Fruit fly (Drosophila melanogaster): ENCODE results near the gene CG8028.

The CG8028 gene

DNA sequence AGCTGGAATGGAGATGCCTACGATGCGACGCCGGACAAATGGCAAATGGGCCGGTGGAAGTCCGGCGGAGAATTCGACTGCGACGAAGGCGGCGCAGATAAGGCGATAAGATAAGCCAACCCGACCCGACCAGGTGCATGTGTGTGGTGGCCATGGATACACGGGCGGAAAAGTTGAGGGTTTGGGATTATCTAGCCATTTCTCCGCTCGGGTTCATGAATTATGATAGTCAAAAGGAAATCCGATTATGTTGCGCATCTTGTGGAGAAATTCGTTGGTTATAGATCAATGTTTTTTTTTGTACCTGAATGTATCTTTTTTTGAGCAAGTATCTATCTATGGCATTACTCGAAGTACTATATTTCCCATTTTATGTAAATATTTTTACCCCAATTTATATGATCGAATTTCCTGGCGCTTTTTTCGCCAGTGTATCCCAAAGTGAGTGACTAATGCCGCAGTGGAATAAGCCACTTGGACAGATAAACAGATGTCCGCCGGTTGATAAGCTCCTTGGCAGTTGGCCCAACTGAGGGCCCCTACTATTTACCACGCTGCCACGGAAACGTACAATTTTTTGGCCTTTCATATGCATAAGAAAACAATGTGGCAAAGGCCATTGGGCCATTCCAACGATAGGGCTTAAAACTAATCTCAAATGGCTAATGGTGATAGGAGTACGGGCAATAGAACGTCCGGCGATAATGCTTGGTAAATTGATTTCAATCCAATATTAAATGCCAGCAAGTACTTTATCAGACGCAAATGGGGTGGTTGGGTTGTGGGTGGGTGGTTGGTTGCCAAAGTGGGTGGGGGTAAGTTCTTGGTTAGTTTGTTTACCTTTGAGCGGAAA lies 32.7 kb downstream of the CG8028 start, which contains the start of gene CG7992 (continued):
- TF ChIP-seq CG4617 (GFP tag; optimal IDR thresholded peaks at IDR 0.05; ENCODE audit: borderline replicate concordance) (no peak), eyg (GFP tag; optimal IDR thresholded peaks at IDR 0.05) (peak; percentile 37), cato (GFP tag; optimal IDR thresholded peaks at IDR 0.05; ENCODE audit: borderline replicate concordance) (no peak), hb (GFP tag; IDR thresholded peaks at IDR 0.05; ENCODE audit: partially characterized antibody) (no peak), CG17802 (tag; optimal IDR thresholded peaks at IDR 0.05) (no peak), croc (GFP tag; conservative IDR thresholded peaks at IDR 0.05) (no peak), Gug (GFP tag; IDR thresholded peaks at IDR 0.05) (0 out of 4 replicates have a peak, but pooled peaks have one; percentile 13), CG5180 (GFP tag; optimal IDR thresholded peaks at IDR 0.05) (peak; percentile 51), CG3281 (GFP tag; optimal IDR thresholded peaks at IDR 0.05) (peak; percentile 65), peb (GFP tag; IDR thresholded peaks at IDR 0.05) (0 out of 2 replicates have a peak, but pooled peaks have one; percentile 18), bowl (GFP tag; IDR thresholded peaks at IDR 0.05) (no peak), CG18599 (GFP tag; optimal IDR thresholded peaks at IDR 0.05) (peak; percentile 74), lola (GFP tag; optimal IDR thresholded peaks at IDR 0.05) (peak in 1 of 3 experiments; percentile 20), knrl (GFP tag; IDR thresholded peaks at IDR 0.05; ENCODE audit: partially characterized antibody) (no peak), Awh (GFP tag; IDR thresholded peaks at IDR 0.05) (no peak), Sry-β (GFP tag; optimal IDR thresholded peaks at IDR 0.05) (no peak), gsb-n (tag; optimal IDR thresholded peaks at IDR 0.05) (no peak), Mrtf (GFP tag; IDR thresholded peaks at IDR 0.05) (0 out of 3 replicates have a peak, but pooled peaks have one; percentile 44), CG11085 (GFP tag; IDR thresholded peaks at IDR 0.05) (no peak), slp2 (GFP tag; optimal IDR thresholded peaks at IDR 0.05) (peak; percentile 58), Usf (GFP tag; optimal IDR thresholded peaks at IDR 0.05) (peak; percentile 10), CG5245 (GFP tag; optimal IDR thresholded peaks at IDR 0.05) (no peak), CG7556 (GFP tag; optimal IDR thresholded peaks at IDR 0.05) (peak; percentile 62), NC2α (GFP tag; optimal IDR thresholded peaks at IDR 0.05) (no peak), zfh1 (GFP tag; IDR thresholded peaks at IDR 0.05) (no peak), tap (tag; optimal IDR thresholded peaks at IDR 0.05) (peak; percentile 10), crc (GFP tag; optimal IDR thresholded peaks at IDR 0.05) (peak; percentile 51), h (optimal IDR thresholded peaks at IDR 0.05) (no peak), CG12104 (GFP tag; optimal IDR thresholded peaks at IDR 0.05) (peak; percentile 50), dimm (GFP tag; IDR thresholded peaks at IDR 0.05) (no peak), CG3726 (GFP tag; IDR thresholded peaks at IDR 0.05) (no peak), abd-A (tag; optimal IDR thresholded peaks at IDR 0.05) (no peak), CG10366 (GFP tag; IDR thresholded peaks at IDR 0.05) (peak; percentile 23; the same call in 1 of the 2 replicates), CG4328 (GFP tag; optimal IDR thresholded peaks at IDR 0.05) (no peak), CTCF (GFP tag; optimal IDR thresholded peaks at IDR 0.05) (no peak), eve (GFP tag; optimal IDR thresholded peaks at IDR 0.05) (no peak), aop (GFP tag; IDR thresholded peaks at IDR 0.05) (no peak), ro (GFP tag; IDR thresholded peaks at IDR 0.05) (no peak), Dip3 (GFP tag; optimal IDR thresholded peaks at IDR 0.05) (peak; percentile 65), Max (GFP tag; optimal IDR thresholded peaks at IDR 0.05) (peak; percentile 26), br (optimal IDR thresholded peaks at IDR 0.05) (no peak), vfl (GFP tag; optimal IDR thresholded peaks at IDR 0.05) (peak; percentile 12), CG13296 (GFP tag; optimal IDR thresholded peaks at IDR 0.05) (peak; percentile 46), CG9817 (tag; optimal IDR thresholded peaks at IDR 0.05) (peak; percentile 40), pita (GFP tag; optimal IDR thresholded peaks at IDR 0.05) (no peak), TFAM (GFP tag; optimal IDR thresholded peaks at IDR 0.05) (no peak), pb (GFP tag; optimal IDR thresholded peaks at IDR 0.05) (peak; percentile 35), hkb (optimal IDR thresholded peaks at IDR 0.05) (no peak), hkb (GFP tag; IDR thresholded peaks at IDR 0.05) (peak; percentile 58; the same call in 1 of the 2 replicates), zen2 (GFP tag; IDR thresholded peaks at IDR 0.05; ENCODE audit: partially characterized antibody) (no peak), jing (GFP tag; optimal IDR thresholded peaks at IDR 0.05) (no peak)
